Fruit fly (Drosophila melanogaster) whole organism, wandering third instar larva: ENCODE measurements around the gene CG5611.

Experiments
- Abd-B ChIP-seq: fragments of >200 bp; optimal IDR thresholded peaks from 2 replicates; lab custom pipeline; 2017; ENCODE audit warnings: missing biosample characterization, missing genetic modification characterization
- CG9705 ChIP-seq: fragments of 200-800 bp; sonication (Bioruptor generic); optimal IDR thresholded peaks from 2 replicates; lab custom pipeline; 2018; ENCODE audit warnings: missing biosample characterization, mild to moderate bottlenecking, missing genetic modification characterization
- CrebA ChIP-seq: fragments of 200-800 bp; sonication (Bioruptor generic); optimal IDR thresholded peaks from 2 replicates; lab custom pipeline; 2016; ENCODE audit warnings: missing biosample characterization, mild to moderate bottlenecking, missing genetic modification characterization, borderline replicate concordance
- Dif ChIP-seq: fragments of 200-275, 200-300 bp; sonication (Bioruptor generic); optimal IDR thresholded peaks from 2 replicates; lab custom pipeline; 2018; ENCODE audit warnings: missing biosample characterization, missing genetic modification characterization; ENCODE audit not compliant: partially characterized antibody
- GATAd ChIP-seq: sonication (Bioruptor generic); optimal IDR thresholded peaks from 2 replicates; lab custom pipeline; 2016; ENCODE audit warnings: missing biosample characterization, missing genetic modification characterization
- HLH106 ChIP-seq: fragments of 200-800 bp; optimal IDR thresholded peaks from 3 replicates; lab custom pipeline; 2019; ENCODE audit warnings: missing biosample characterization, mild to moderate bottlenecking, missing genetic modification characterization, moderate library complexity
- Hnf4 ChIP-seq: fragments of 200-800 bp; sonication (Bioruptor generic); optimal IDR thresholded peaks from 2 replicates; lab custom pipeline; 2016; ENCODE audit warnings: missing biosample characterization, mild to moderate bottlenecking, missing genetic modification characterization
- Hr78 ChIP-seq: fragments of >200 bp; optimal IDR thresholded peaks from 2 replicates; lab custom pipeline; 2017; ENCODE audit warnings: missing biosample characterization, missing genetic modification characterization
- Myc ChIP-seq: fragments of >200 bp; optimal IDR thresholded peaks from 2 replicates; lab custom pipeline; 2017
- N ChIP-seq: fragments of >200 bp; optimal IDR thresholded peaks from 2 replicates; lab custom pipeline; 2018; ENCODE audit warnings: missing biosample characterization, missing external identifiers, missing genetic modification characterization
- OdsH ChIP-seq: fragments of 200-800 bp; sonication (Bioruptor generic); optimal IDR thresholded peaks from 2 replicates; lab custom pipeline; 2016; ENCODE audit warnings: missing biosample characterization, mild to moderate bottlenecking, missing genetic modification characterization
- Sp1 ChIP-seq: fragments of 200-800 bp; sonication (Bioruptor generic); optimal IDR thresholded peaks from 3 replicates; lab custom pipeline; 2019; ENCODE audit warnings: missing biosample characterization, mild to moderate bottlenecking, missing genetic modification characterization, moderate library complexity
- Vsx2 ChIP-seq: fragments of 200-300, 225-300 bp; sonication (Bioruptor generic); optimal IDR thresholded peaks from 2 replicates; lab custom pipeline; 2018; ENCODE audit warnings: missing biosample characterization, missing genetic modification characterization; ENCODE audit not compliant: partially characterized antibody
- br ChIP-seq: fragments of 200-800 bp; sonication (Bioruptor generic); optimal IDR thresholded peaks from 2 replicates; lab custom pipeline; 2016; ENCODE audit warnings: missing biosample characterization, missing genetic modification characterization
- brk ChIP-seq: fragments of 200-800 bp; sonication (Bioruptor generic); optimal IDR thresholded peaks from 2 replicates; lab custom pipeline; 2016; ENCODE audit warnings: missing biosample characterization, mild to moderate bottlenecking, missing genetic modification characterization
- dl ChIP-seq, 2 experiments: fragments of 175-275, 200-275 bp in 1 of 2; fragments of 200-275 bp in 1 of 2; sonication (Bioruptor generic); optimal IDR thresholded peaks; lab custom pipeline; 2018; ENCODE audit warnings: mild to moderate bottlenecking in 2 of 2, missing biosample characterization in 2 of 2, missing genetic modification characterization in 2 of 2, moderate library complexity in 2 of 2; ENCODE audit not compliant: partially characterized antibody in 2 of 2, insufficient read depth in 1 of 2
- dsf ChIP-seq: sonication (Bioruptor generic); optimal IDR thresholded peaks from 2 replicates; lab custom pipeline; 2016; ENCODE audit warnings: missing biosample characterization, missing genetic modification characterization, borderline replicate concordance
- ey ChIP-seq: fragments of 200-800 bp; sonication (Bioruptor generic); optimal IDR thresholded peaks from 2 replicates; lab custom pipeline; 2016; ENCODE audit warnings: missing biosample characterization, missing genetic modification characterization
- foxo ChIP-seq, 2 experiments: fragments of 200-800 bp; sonication (Bioruptor generic); optimal IDR thresholded peaks; 2 replicates in 1 of 2; 3 replicates in 1 of 2; lab custom pipeline; 2016 to 2017; ENCODE audit warnings: missing biosample characterization in 2 of 2, missing genetic modification characterization in 2 of 2
- fru ChIP-seq: fragments of 200-800 bp; sonication (Bioruptor generic); optimal IDR thresholded peaks from 3 replicates; lab custom pipeline; 2016; ENCODE audit warnings: missing biosample characterization, mild to moderate bottlenecking, missing genetic modification characterization
- h ChIP-seq: fragments of 200-800 bp; sonication (Bioruptor generic); optimal IDR thresholded peaks from 3 replicates; lab custom pipeline; 2016; ENCODE audit warnings: missing biosample characterization, mild to moderate bottlenecking, missing genetic modification characterization
- lola ChIP-seq: fragments of >200 bp; optimal IDR thresholded peaks from 2 replicates; lab custom pipeline; 2017; ENCODE audit warnings: missing biosample characterization, missing genetic modification characterization
- pan ChIP-seq: fragments of >200 bp; optimal IDR thresholded peaks from 2 replicates; lab custom pipeline; 2017
- rgr ChIP-seq: fragments of 200-800 bp; sonication (Bioruptor generic); optimal IDR thresholded peaks from 3 replicates; lab custom pipeline; 2016; ENCODE audit warnings: missing biosample characterization, mild to moderate bottlenecking, missing genetic modification characterization
- sage ChIP-seq: fragments of 200-800 bp; sonication (Bioruptor generic); optimal IDR thresholded peaks from 2 replicates; lab custom pipeline; 2016; ENCODE audit warnings: missing biosample characterization, mild to moderate bottlenecking, missing genetic modification characterization
- sv ChIP-seq: fragments of 200-800 bp; sonication (Bioruptor generic); optimal IDR thresholded peaks from 3 replicates; lab custom pipeline; 2016; ENCODE audit warnings: missing biosample characterization, missing genetic modification characterization
- tai ChIP-seq: sonication (Bioruptor generic); optimal IDR thresholded peaks from 2 replicates; lab custom pipeline; 2016; ENCODE audit warnings: missing biosample characterization, missing genetic modification characterization

CG5611 gene

DNA sequence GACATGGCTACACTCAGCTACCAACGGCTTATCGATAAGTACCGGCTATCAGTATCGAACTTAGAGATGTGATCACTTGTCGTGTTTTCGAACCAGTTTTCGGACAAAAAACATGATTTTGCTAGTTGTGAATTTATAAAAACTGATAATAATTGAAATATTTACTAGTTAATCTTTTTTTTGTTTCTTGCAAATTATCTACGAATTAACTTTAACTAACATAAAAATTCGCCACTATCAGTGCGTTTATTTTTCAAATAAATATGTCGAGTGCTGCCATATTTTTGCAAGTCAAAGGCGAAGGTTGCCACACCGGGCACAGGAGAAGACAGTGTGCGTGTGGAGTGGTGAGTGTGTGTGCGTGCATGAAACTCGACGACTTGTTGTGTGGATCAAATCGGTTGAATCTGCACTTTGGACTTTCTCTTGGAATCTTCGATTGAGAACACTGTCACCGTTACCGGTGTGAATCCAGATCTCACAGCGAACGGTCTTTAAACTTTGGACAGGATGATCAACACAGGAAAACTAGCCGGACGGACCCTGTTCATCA lies 41.4 kb upstream of the CG5611 start, which contains the start of gene Hsdl2 (continued):
- TF ChIP-seq br (GFP tag; lab: Kevin White, UChicago), result peak; percentile 50
- TF ChIP-seq HLH106 (tag; lab: Kevin White, UChicago), result peak; percentile 33
- no peak for TF ChIP-seq pan (lab: Kevin White, UChicago)

DNA sequence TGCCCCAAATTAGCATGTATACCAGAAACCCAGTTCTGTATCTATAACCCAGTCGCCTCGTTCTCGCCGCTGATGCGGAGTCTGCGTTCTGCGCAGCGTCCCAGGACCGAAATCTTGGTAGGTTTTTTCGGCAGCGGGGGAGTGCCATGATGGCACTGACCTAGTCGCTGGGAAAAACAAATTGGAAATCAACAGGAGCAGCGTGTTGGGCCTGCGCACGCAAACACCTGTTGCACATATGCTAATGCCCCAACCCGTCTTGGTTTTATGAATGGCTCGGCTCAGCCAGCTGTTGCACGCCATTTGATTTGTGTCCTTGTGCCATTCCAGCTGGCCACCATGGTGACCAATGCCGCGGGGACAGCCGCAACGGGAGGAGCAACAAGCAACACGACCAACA lies 27.0 kb upstream of the CG5611 start:
- no peak for TF ChIP-seq Hr78
- TF ChIP-seq OdsH (GFP tag; lab: Kevin White, UChicago), result no peak
- no peak for TF ChIP-seq ey (GFP tag; lab: Kevin White, UChicago)
- TF ChIP-seq Abd-B (GFP tag; lab: Kevin White, UChicago), result no peak
- TF ChIP-seq h, result no peak
- TF ChIP-seq N, result no peak
- TF ChIP-seq sage (GFP tag; lab: Kevin White, UChicago), result no peak
- no peak for TF ChIP-seq brk (GFP tag; lab: Kevin White, UChicago)

DNA sequence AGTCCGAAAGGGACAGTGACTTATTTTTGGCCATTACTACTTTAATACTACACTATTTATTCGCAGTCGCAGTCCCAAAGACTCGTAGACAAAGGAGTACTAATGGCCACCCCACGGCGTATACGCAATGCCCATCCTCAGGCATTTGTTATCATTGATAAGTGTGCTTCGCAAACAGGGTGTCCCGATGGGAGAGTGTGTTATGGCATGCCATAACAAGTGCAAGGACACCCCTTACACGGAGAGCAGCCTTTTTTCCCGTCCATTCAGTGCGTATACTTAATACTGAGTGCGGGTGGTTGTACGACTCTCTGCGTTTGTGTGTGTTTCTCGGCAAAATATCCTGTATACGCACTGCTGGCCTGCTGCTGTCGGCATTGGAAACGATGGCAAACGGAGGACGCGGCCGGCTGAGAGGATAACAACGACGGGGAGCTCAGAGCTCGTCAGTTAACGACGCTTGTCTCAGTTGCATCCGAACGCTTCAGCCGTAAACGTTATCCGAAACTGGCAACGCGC lies 26.2 kb upstream of the CG5611 start, which contains the start of gene unc80:
Gene unc80, plus strand, starts transcription at position 469 of the 519 bp plus-strand sequence.
- no peak for TF ChIP-seq fru

DNA sequence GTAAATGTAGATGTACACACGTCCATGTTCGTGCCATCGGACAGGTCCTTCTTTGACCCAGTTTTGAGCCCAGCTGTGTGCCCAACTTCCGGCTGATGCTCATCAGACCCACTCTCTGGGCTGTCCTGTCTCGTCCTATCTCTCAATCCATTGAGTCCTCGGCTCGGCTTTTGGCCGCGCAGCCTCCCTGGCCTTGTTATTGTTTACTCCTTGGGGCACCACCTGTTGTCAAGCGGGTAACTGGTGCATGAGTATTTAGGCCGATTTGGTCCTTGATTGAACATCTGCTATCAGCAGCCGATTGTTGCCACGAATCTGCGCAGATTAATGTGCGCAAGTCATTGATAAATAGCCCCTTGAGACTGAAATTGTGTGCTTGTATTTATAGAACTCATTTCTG lies 25.5 kb upstream of the CG5611 start:
- no peak for TF ChIP-seq CG9705 (GFP tag; lab: Kevin White, UChicago)
- no peak for TF ChIP-seq ey (GFP tag; lab: Kevin White, UChicago)
- TF ChIP-seq Vsx2 (GFP tag; lab: Kevin White, UChicago), result no peak
- no peak for TF ChIP-seq HLH106 (tag; lab: Kevin White, UChicago)
- TF ChIP-seq GATAd (GFP tag; lab: Kevin White, UChicago), result no peak
- no peak for TF ChIP-seq h
- TF ChIP-seq Hnf4, result no peak
- no peak for TF ChIP-seq dl (GFP tag; optimal IDR thresholded peaks at IDR 0.05; lab: Kevin White, UChicago; ENCODE audit: insufficient read depth in 1 of 2, partially characterized antibody in 2 of 2)
- no peak for TF ChIP-seq Dif (GFP tag; lab: Kevin White, UChicago)
- no peak for TF ChIP-seq CrebA (GFP tag; lab: Kevin White, UChicago)

DNA sequence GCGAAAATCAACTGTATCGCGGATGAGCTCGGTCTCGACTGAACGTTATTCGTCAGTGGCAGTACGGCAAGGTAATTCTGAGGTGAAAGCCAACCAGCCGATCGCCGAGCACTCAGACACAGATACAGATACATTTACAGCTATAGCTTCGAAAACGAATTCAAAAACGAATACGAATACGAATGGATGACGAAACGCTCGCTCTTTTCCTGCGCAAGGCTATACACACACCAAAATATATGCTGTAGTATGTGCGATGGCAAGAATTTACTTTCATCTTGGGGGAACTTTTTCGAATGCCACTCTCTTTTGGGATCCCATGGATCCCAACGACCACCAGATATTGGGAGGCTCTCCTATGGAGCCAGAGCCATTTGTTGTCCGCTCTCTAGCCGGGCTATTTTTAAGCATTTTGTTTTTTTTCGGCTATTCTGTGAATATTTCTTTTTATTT lies 24.3 kb upstream of the CG5611 start, which contains the start of gene Mlc1:
Gene Mlc1, minus strand, starts transcription at position 51 of the 453 bp plus-strand sequence.
- TF ChIP-seq CG9705 (GFP tag; lab: Kevin White, UChicago) (no peak), dsf (GFP tag; lab: Kevin White, UChicago) (no peak), fru (no peak), sage (GFP tag; lab: Kevin White, UChicago) (no peak), ey (GFP tag; lab: Kevin White, UChicago) (no peak), Abd-B (GFP tag; lab: Kevin White, UChicago) (no peak), tai (GFP tag; lab: Kevin White, UChicago) (no peak), Sp1 (GFP tag; lab: Kevin White, UChicago) (no peak), Myc (lab: Kevin White, UChicago) (no peak), h (no peak), foxo (GFP tag; optimal IDR thresholded peaks at IDR 0.05; lab: Kevin White, UChicago) (no peak), Hr78 (no peak), lola (GFP tag; lab: Kevin White, UChicago) (no peak), GATAd (GFP tag; lab: Kevin White, UChicago) (no peak), Hnf4 (no peak), OdsH (GFP tag; lab: Kevin White, UChicago) (no peak), br (GFP tag; lab: Kevin White, UChicago) (no peak), sv (GFP tag; lab: Kevin White, UChicago) (no peak), rgr (GFP tag; lab: Kevin White, UChicago) (no peak), HLH106 (tag; lab: Kevin White, UChicago) (no peak)
